Fruit fly (Drosophila melanogaster): Measurements from ENCODE around the gene CG17930.
A peak's percentile ranks its signal among the peaks of the same experiment; 100 is the strongest.

CG17930 gene

dm6 chr3R:16347626-16348264 is 20.1 kb downstream of the CG17930 start:
- no peak for TF ChIP-seq dsf (GFP tag; optimal IDR thresholded peaks at IDR 0.05; ENCODE audit: borderline replicate concordance)
- TF ChIP-seq br (GFP tag; optimal IDR thresholded peaks at IDR 0.05), result no peak
- TF ChIP-seq dmrt93B (GFP tag; optimal IDR thresholded peaks at IDR 0.05), result no peak
- TF ChIP-seq N (GFP tag; optimal IDR thresholded peaks at IDR 0.05), result no peak
- TF ChIP-seq Sp1 (GFP tag; optimal IDR thresholded peaks at IDR 0.05), result no peak
- TF ChIP-seq sage (GFP tag; optimal IDR thresholded peaks at IDR 0.05), result no peak
- TF ChIP-seq Abd-B (GFP tag; optimal IDR thresholded peaks at IDR 0.05), result no peak
- no peak for TF ChIP-seq h (GFP tag; optimal IDR thresholded peaks at IDR 0.05)
- no peak for TF ChIP-seq dl (GFP tag; optimal IDR thresholded peaks at IDR 0.05; ENCODE audit: insufficient read depth in 1 of 2, partially characterized antibody in 2 of 2)
- TF ChIP-seq rgr (GFP tag; optimal IDR thresholded peaks at IDR 0.05), result no peak
- no peak for TF ChIP-seq CG32264 (GFP tag; optimal IDR thresholded peaks at IDR 0.05)
- TF ChIP-seq Dfd (GFP tag; optimal IDR thresholded peaks at IDR 0.05), result no peak
- no peak for TF ChIP-seq Rel (GFP tag; optimal IDR thresholded peaks at IDR 0.05)
- no peak for TF ChIP-seq Rel (tag; optimal IDR thresholded peaks at IDR 0.05)
- no peak for TF ChIP-seq Vsx2 (GFP tag; optimal IDR thresholded peaks at IDR 0.05; ENCODE audit: partially characterized antibody)

DNA sequence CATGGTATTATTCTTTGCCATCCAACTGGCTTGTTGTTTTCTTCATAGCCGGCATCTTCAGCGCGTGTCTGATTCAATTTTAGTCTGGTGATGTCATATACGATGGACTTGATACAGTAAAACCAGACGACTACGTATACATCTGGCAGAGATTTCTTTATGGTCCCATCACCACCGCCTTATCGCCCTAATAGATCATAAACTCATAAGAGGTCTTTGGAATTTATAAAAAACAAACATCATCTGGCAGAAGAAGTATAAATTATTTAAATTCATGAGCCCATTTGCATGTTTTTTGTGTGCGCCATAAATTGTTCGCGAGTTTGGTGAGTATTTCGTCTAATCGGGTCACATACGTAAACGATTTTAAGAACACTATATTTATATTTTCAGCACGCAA is 20.6 kb downstream of the CG17930 start:
- TF ChIP-seq pan (optimal IDR thresholded peaks at IDR 0.05), result no peak
- TF ChIP-seq dsf (GFP tag; optimal IDR thresholded peaks at IDR 0.05; ENCODE audit: borderline replicate concordance), result no peak
- no peak for TF ChIP-seq Mio (GFP tag; optimal IDR thresholded peaks at IDR 0.05)
- no peak for TF ChIP-seq Jra (GFP tag; optimal IDR thresholded peaks at IDR 0.05)
- TF ChIP-seq N (GFP tag; optimal IDR thresholded peaks at IDR 0.05), result no peak
- TF ChIP-seq usp (GFP tag; optimal IDR thresholded peaks at IDR 0.05), result no peak
- no peak for TF ChIP-seq h (GFP tag; optimal IDR thresholded peaks at IDR 0.05)
- TF ChIP-seq lola (GFP tag; optimal IDR thresholded peaks at IDR 0.05), result no peak
- TF ChIP-seq CG9705 (GFP tag; optimal IDR thresholded peaks at IDR 0.05), result no peak
- no peak for TF ChIP-seq rgr (GFP tag; optimal IDR thresholded peaks at IDR 0.05)
- TF ChIP-seq tai (GFP tag; optimal IDR thresholded peaks at IDR 0.05), result no peak
- TF ChIP-seq Abd-B (GFP tag; optimal IDR thresholded peaks at IDR 0.05), result no peak
- TF ChIP-seq foxo (GFP tag; optimal IDR thresholded peaks at IDR 0.05), result no peak
- TF ChIP-seq Hr83 (GFP tag; optimal IDR thresholded peaks at IDR 0.05; ENCODE audit: poor library complexity, severe bottlenecking), result no peak
- no peak for TF ChIP-seq OdsH (GFP tag; optimal IDR thresholded peaks at IDR 0.05)
- TF ChIP-seq woc (GFP tag; optimal IDR thresholded peaks at IDR 0.05), result no peak
- TF ChIP-seq ey (GFP tag; optimal IDR thresholded peaks at IDR 0.05), result no peak

DNA sequence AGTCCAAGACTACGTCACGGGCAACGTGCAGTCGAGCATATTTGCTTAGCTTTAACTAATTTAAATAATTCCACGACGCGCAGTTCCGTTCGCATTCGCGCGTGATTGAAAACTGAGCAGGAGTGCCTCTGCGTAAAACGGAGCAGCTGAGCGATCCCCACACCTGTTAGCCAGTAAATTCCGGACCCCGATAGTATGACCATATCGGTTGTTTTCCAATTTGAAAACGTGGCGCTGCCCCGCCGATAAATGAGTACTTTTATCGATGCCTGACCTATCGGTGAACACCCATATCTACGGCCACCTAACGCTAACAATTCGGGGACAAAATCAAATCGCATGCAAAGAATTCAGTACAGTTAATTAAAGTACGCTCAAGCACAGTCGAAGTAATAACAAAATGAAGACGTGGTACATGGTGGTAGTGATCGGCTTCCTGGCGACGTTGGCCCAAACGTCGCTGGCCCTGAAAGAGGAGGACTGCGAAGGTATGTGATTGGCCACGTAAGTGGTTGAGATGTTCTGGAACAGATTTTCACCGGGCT is 21.5 kb downstream of the CG17930 start, which contains the start of the genes CG14879 and Manf:
TSS of gene CG14879 (minus strand) at position 116 of the 545 bp plus-strand sequence.
TSS of gene Manf (plus strand) at position 294 of the 545 bp plus-strand sequence.
- TF ChIP-seq jim (GFP tag; optimal IDR thresholded peaks at IDR 0.05) (no peak), h (GFP tag; optimal IDR thresholded peaks at IDR 0.05) (peak; percentile 26), Rel (GFP tag; optimal IDR thresholded peaks at IDR 0.05) (no peak), Rel (tag; optimal IDR thresholded peaks at IDR 0.05) (peak; percentile 69), Hnf4 (GFP tag; optimal IDR thresholded peaks at IDR 0.05) (peak; percentile 22), fru (GFP tag; optimal IDR thresholded peaks at IDR 0.05) (no peak), CrebA (GFP tag; optimal IDR thresholded peaks at IDR 0.05; ENCODE audit: borderline replicate concordance) (peak; percentile 92), rgr (GFP tag; optimal IDR thresholded peaks at IDR 0.05) (peak; percentile 20), HLH106 (tag; optimal IDR thresholded peaks at IDR 0.05) (no peak), Hr83 (GFP tag; optimal IDR thresholded peaks at IDR 0.05; ENCODE audit: poor library complexity, severe bottlenecking) (peak; percentile 17), br (GFP tag; optimal IDR thresholded peaks at IDR 0.05) (no peak), Jra (GFP tag; optimal IDR thresholded peaks at IDR 0.05) (no peak), OdsH (GFP tag; optimal IDR thresholded peaks at IDR 0.05) (no peak)

dm6 chr3R:16350400-16350799 is 22.8 kb downstream of the CG17930 start:
- TF ChIP-seq foxo (GFP tag; optimal IDR thresholded peaks at IDR 0.05) (no peak), N (GFP tag; optimal IDR thresholded peaks at IDR 0.05) (no peak), sv (GFP tag; optimal IDR thresholded peaks at IDR 0.05) (no peak), dsf (GFP tag; optimal IDR thresholded peaks at IDR 0.05; ENCODE audit: borderline replicate concordance) (no peak), Dif (GFP tag; optimal IDR thresholded peaks at IDR 0.05; ENCODE audit: partially characterized antibody) (no peak), CG9705 (GFP tag; optimal IDR thresholded peaks at IDR 0.05) (no peak), dl (GFP tag; optimal IDR thresholded peaks at IDR 0.05; ENCODE audit: insufficient read depth in 1 of 2, partially characterized antibody in 2 of 2) (no peak), rgr (GFP tag; optimal IDR thresholded peaks at IDR 0.05) (no peak), HLH106 (tag; optimal IDR thresholded peaks at IDR 0.05) (no peak), tai (GFP tag; optimal IDR thresholded peaks at IDR 0.05) (no peak)
